Worm (Caenorhabditis elegans) whole organism, L4 larva: Measurements from ENCODE around the gene arrd-24.

Experiments
- F26F4.8 ChIP-seq: fragments of 200-800 bp; sonication (Bioruptor generic); conservative IDR thresholded peaks from 2 replicates; pipeline ENCODE4 v1.3.6; 2022; ENCODE audit warnings: missing genetic modification characterization, missing compliant biosample characterization
- F44E2.7 ChIP-seq: fragments of 200-800 bp; sonication (Bioruptor generic); IDR thresholded peaks from 2 replicates; pipeline ENCODE4 v2.1.2; 2022; ENCODE audit warnings: missing genetic modification characterization, missing compliant biosample characterization
- R02D3.7 ChIP-seq: fragments of 150-350 bp; sonication (generic microtip); optimal IDR thresholded peaks from 3 replicates; lab custom pipeline; 2014; ENCODE audit warnings: missing biosample characterization, missing genetic modification characterization
- arid-1 ChIP-seq: fragments of 200-800 bp; sonication (Bioruptor generic); conservative IDR thresholded peaks from 2 replicates; pipeline ENCODE4 v1.3.6; 2022; ENCODE audit warnings: missing genetic modification reagents, missing genetic modification characterization, missing compliant biosample characterization
- ceh-28 ChIP-seq: fragments of 150-350 bp; optimal IDR thresholded peaks from 2 replicates; lab custom pipeline; 2014; ENCODE audit warnings: missing biosample characterization, missing genetic modification reagents, missing genetic modification characterization
- ceh-32 ChIP-seq: sonication (generic microtip); optimal IDR thresholded peaks from 2 replicates; lab custom pipeline; 2016; ENCODE audit warnings: mild to moderate bottlenecking, missing genetic modification characterization, missing compliant biosample characterization; ENCODE audit not compliant: poor library complexity
- ceh-82 ChIP-seq: sonication (generic microtip); optimal IDR thresholded peaks from 2 replicates; lab custom pipeline; 2017; ENCODE audit warnings: missing biosample characterization, missing genetic modification characterization
- cey-2 ChIP-seq: sonication (generic microtip); optimal IDR thresholded peaks from 3 replicates; lab custom pipeline; 2017; ENCODE audit warnings: missing genetic modification characterization, mild to moderate bottlenecking, missing compliant biosample characterization, antibody characterized with exemption, borderline replicate concordance; ENCODE audit not compliant: insufficient read depth
- ctbp-1 ChIP-seq: fragments of 200-800 bp; sonication (Bioruptor generic); IDR thresholded peaks from 2 replicates; pipeline ENCODE4 v1.3.6; 2022; ENCODE audit warnings: missing genetic modification reagents, missing genetic modification characterization, missing compliant biosample characterization
- daf-16 ChIP-seq, 3 experiments: sonication (generic microtip); optimal IDR thresholded peaks; 2 replicates each; lab custom pipeline; 2016 to 2017; ENCODE audit warnings: missing genetic modification characterization in 3 of 3, missing genetic modification reagents in 3 of 3, mild to moderate bottlenecking in 2 of 3, missing compliant biosample characterization in 2 of 3, missing biosample characterization in 1 of 3, moderate library complexity in 1 of 3
- daf-19 ChIP-seq: fragments of 200-800 bp; sonication (Bioruptor generic); conservative IDR thresholded peaks from 2 replicates; pipeline ENCODE4 v1.3.6; 2022; ENCODE audit warnings: missing genetic modification characterization, missing compliant biosample characterization
- daf-8 ChIP-seq: fragments of 200-800 bp; sonication (Bioruptor generic); IDR thresholded peaks from 2 replicates; pipeline ENCODE4 v1.3.6; 2022; ENCODE audit warnings: missing genetic modification characterization, missing compliant biosample characterization
- dmd-6 ChIP-seq: fragments of 200-800 bp; sonication (Bioruptor generic); IDR thresholded peaks from 2 replicates; pipeline ENCODE4 v1.3.6; 2022; ENCODE audit warnings: missing genetic modification reagents, missing genetic modification characterization, missing compliant biosample characterization
- dmd-9 ChIP-seq: fragments of 200-800 bp; sonication (Bioruptor generic); IDR thresholded peaks from 2 replicates; pipeline ENCODE4 v1.3.6; 2022; ENCODE audit warnings: missing genetic modification reagents, missing genetic modification characterization, missing compliant biosample characterization
- dve-1 ChIP-seq: sonication (generic microtip); optimal IDR thresholded peaks from 2 replicates; lab custom pipeline; 2017; ENCODE audit warnings: antibody characterized with exemption, mild to moderate bottlenecking, missing genetic modification characterization, missing compliant biosample characterization; ENCODE audit not compliant: insufficient read depth
- hif-1 ChIP-seq, 2 experiments: sonication (generic microtip); optimal IDR thresholded peaks; 2 replicates each; lab custom pipeline; 2016 to 2017; ENCODE audit warnings: missing compliant biosample characterization in 2 of 2, missing genetic modification characterization in 2 of 2, missing genetic modification reagents in 2 of 2, missing genotype in 2 of 2, mild to moderate bottlenecking in 1 of 2
- hlh-11 ChIP-seq: fragments of 200-800 bp; sonication (Bioruptor generic); optimal IDR thresholded peaks from 2 replicates; lab custom pipeline; 2018; ENCODE audit warnings: mild to moderate bottlenecking, missing genetic modification characterization, missing compliant biosample characterization
- lin-1 ChIP-seq: fragments of 200-800 bp; sonication (Bioruptor generic); IDR thresholded peaks from 2 replicates; pipeline ENCODE4 v1.3.6; 2022; ENCODE audit warnings: missing genetic modification reagents, missing genetic modification characterization, missing compliant biosample characterization
- lin-15B ChIP-seq: fragments of 150-350 bp; sonication (generic microtip); optimal IDR thresholded peaks from 3 replicates; lab custom pipeline; 2014; ENCODE audit warnings: missing biosample characterization, missing genetic modification characterization
- lin-29 ChIP-seq: fragments of 200-800 bp; sonication (Bioruptor generic); IDR thresholded peaks from 2 replicates; pipeline ENCODE4 v1.3.6; 2022; ENCODE audit warnings: missing genetic modification reagents, missing genetic modification characterization, missing compliant biosample characterization
- madf-9 ChIP-seq: fragments of 200-800 bp; sonication (Bioruptor generic); conservative IDR thresholded peaks from 2 replicates; pipeline ENCODE4 v1.3.6; 2022; ENCODE audit warnings: missing genetic modification reagents, missing genetic modification characterization, missing compliant biosample characterization
- mdl-1 ChIP-seq, 2 experiments: fragments of 150-350 bp in 1 of 2; sonication (generic microtip) in 1 of 2; optimal IDR thresholded peaks; 2 replicates each; lab custom pipeline; 2014 to 2017; ENCODE audit warnings: missing biosample characterization in 2 of 2, missing genetic modification characterization in 2 of 2
- mdt-29 ChIP-seq: fragments of 200-800 bp; sonication (Bioruptor generic); IDR thresholded peaks from 2 replicates; pipeline ENCODE4 v1.3.6; 2022; ENCODE audit warnings: missing genetic modification reagents, missing genetic modification characterization, missing compliant biosample characterization
- mep-1 ChIP-seq: fragments of 150-350 bp; sonication (generic microtip); optimal IDR thresholded peaks from 3 replicates; lab custom pipeline; 2014; ENCODE audit warnings: missing biosample characterization, missing genetic modification characterization
- mes-2 ChIP-seq: sonication (generic microtip); optimal IDR thresholded peaks from 2 replicates; lab custom pipeline; 2016; ENCODE audit warnings: missing genotype, mild to moderate bottlenecking, missing genetic modification characterization, missing compliant biosample characterization; ENCODE audit not compliant: poor library complexity, severe bottlenecking
- mxl-3 ChIP-seq: fragments of 200-800 bp; sonication (Bioruptor generic); optimal IDR thresholded peaks from 2 replicates; lab custom pipeline; 2018; ENCODE audit warnings: mild to moderate bottlenecking, missing genetic modification characterization, missing compliant biosample characterization
- nhr-10 ChIP-seq: fragments of 150-350 bp; optimal IDR thresholded peaks from 2 replicates; lab custom pipeline; 2014; ENCODE audit warnings: missing biosample characterization, missing genetic modification characterization
- nhr-102 ChIP-seq: sonication (generic microtip); optimal IDR thresholded peaks from 2 replicates; lab custom pipeline; 2016; ENCODE audit warnings: mild to moderate bottlenecking, missing genetic modification characterization, moderate library complexity, missing compliant biosample characterization
- nhr-28 ChIP-seq: fragments of 150-350 bp; optimal IDR thresholded peaks from 2 replicates; lab custom pipeline; 2014; ENCODE audit warnings: missing biosample characterization, missing genetic modification characterization
- nhr-76 ChIP-seq: fragments of 150-350 bp; optimal IDR thresholded peaks from 2 replicates; lab custom pipeline; 2014; ENCODE audit warnings: missing biosample characterization, missing genetic modification characterization
- nhr-77 ChIP-seq: fragments of 150-350 bp; optimal IDR thresholded peaks from 2 replicates; lab custom pipeline; 2014; ENCODE audit warnings: missing biosample characterization, missing genetic modification characterization
- pqm-1 ChIP-seq: sonication (generic microtip); optimal IDR thresholded peaks from 2 replicates; lab custom pipeline; 2017; ENCODE audit warnings: missing biosample characterization, missing genetic modification characterization
- skn-1 ChIP-seq: fragments of 150-350 bp; optimal IDR thresholded peaks from 2 replicates; lab custom pipeline; 2014; ENCODE audit warnings: missing biosample characterization, missing genetic modification characterization
- spr-3 ChIP-seq: fragments of 200-800 bp; sonication (Bioruptor generic); optimal IDR thresholded peaks from 2 replicates; lab custom pipeline; 2018; ENCODE audit warnings: mild to moderate bottlenecking, missing genetic modification characterization, missing compliant biosample characterization
- unc-130 ChIP-seq: sonication (generic microtip); optimal IDR thresholded peaks from 2 replicates; lab custom pipeline; 2016; ENCODE audit warnings: missing genetic modification reagents, missing genetic modification characterization, missing compliant biosample characterization
- vab-7 ChIP-seq: fragments of 200-800 bp; sonication (Bioruptor generic); IDR thresholded peaks from 2 replicates; pipeline ENCODE4 v1.3.6; 2022; ENCODE audit warnings: missing genetic modification reagents, missing genetic modification characterization, missing compliant biosample characterization
- zfp-3 ChIP-seq: fragments of 200-800 bp; sonication (Bioruptor generic); conservative IDR thresholded peaks from 2 replicates; pipeline ENCODE4 v1.3.6; 2022; ENCODE audit warnings: missing genetic modification reagents, missing genetic modification characterization, missing compliant biosample characterization

arrd-24 gene

ce11 chrX:14001494-14001974 is 21.2 kb upstream of the arrd-24 start, which contains the start of gene cytb-5.1 (continued):
- no peak for TF ChIP-seq F26F4.8 (GFP tag; lab: Robert Waterston, UW)
- no peak for TF ChIP-seq zfp-3 (GFP tag; lab: Robert Waterston, UW)
- peak in 1 of 2 experiments; percentile 7 for TF ChIP-seq daf-16 (GFP tag; optimal IDR thresholded peaks at IDR 0.05; lab: Kevin White, UChicago)
- TF ChIP-seq daf-16 (tag; optimal IDR thresholded peaks at IDR 0.05; lab: Kevin White, UChicago) = peak; percentile 86
- no peak for TF ChIP-seq spr-3
- TF ChIP-seq daf-19 (GFP tag; lab: Robert Waterston, UW) = no peak
- peak in 1 of 2 experiments; percentile 2 for TF ChIP-seq hif-1 (tag; optimal IDR thresholded peaks at IDR 0.05; lab: Kevin White, UChicago)
- TF ChIP-seq arid-1 = no peak
- TF ChIP-seq daf-8 (GFP tag; lab: Robert Waterston, UW) = no peak
- no peak for TF ChIP-seq ceh-82 (tag; lab: Kevin White, UChicago)
- TF ChIP-seq lin-29 = no peak
- no peak for TF ChIP-seq dmd-9 (GFP tag; lab: Robert Waterston, UW)
- no peak for TF ChIP-seq madf-9 (GFP tag; lab: Robert Waterston, UW)
- no peak for TF ChIP-seq ceh-32 (tag; lab: Kevin White, UChicago)
- TF ChIP-seq mep-1 (tag; lab: Kevin White, UChicago) = peak; percentile 67
- no peak for TF ChIP-seq skn-1 (tag; lab: Kevin White, UChicago)
- TF ChIP-seq lin-1 (GFP tag; lab: Robert Waterston, UW) = no peak
- TF ChIP-seq ctbp-1 = no peak
- no peak for TF ChIP-seq nhr-76 (tag; lab: Kevin White, UChicago)
- TF ChIP-seq dmd-6 (GFP tag; lab: Robert Waterston, UW) = peak; percentile 58

DNA sequence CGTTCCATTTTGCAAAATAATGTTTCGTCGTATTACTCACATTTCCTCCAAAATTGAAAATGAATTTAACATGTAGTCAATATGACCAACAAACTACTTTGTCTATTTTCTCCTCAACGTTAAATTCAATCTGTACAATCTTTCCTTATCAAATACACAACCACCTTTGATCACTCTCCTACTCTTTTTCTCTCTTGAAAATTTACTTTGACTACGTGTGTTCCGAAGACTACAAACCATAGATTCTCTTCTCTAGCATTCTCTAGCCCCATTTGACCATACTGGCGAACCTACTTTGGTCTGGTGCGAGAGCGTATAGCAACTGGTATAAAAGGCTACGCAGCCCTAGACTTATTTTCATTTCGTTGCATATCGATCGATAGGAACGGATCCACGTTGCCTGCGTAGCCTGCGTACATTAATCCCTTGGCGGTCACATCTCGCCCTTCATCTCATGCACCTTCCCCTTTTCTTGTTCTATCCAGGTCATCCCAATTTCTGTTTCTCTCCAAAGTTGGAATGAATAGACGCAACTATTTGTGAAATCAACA is 20.0 kb upstream of the arrd-24 start:
- TF ChIP-seq nhr-28 (tag; lab: Kevin White, UChicago) (peak; percentile 100), dmd-6 (GFP tag; lab: Robert Waterston, UW) (peak; percentile 65), mes-2 (tag; lab: Kevin White, UChicago) (peak; percentile 1), mdt-29 (GFP tag; lab: Robert Waterston, UW) (peak; percentile 56; the same call in 1 of the 2 replicates), hlh-11 (tag; lab: Kevin White, UChicago) (peak; percentile 47), pqm-1 (peak; percentile 13), vab-7 (GFP tag; lab: Robert Waterston, UW) (no peak), R02D3.7 (tag; lab: Kevin White, UChicago) (no peak), cey-2 (tag; lab: Kevin White, UChicago) (no peak), nhr-10 (tag; lab: Kevin White, UChicago) (no peak), unc-130 (GFP tag; lab: Kevin White, UChicago) (no peak), mdl-1 (tag; optimal IDR thresholded peaks at IDR 0.05; lab: Kevin White, UChicago) (peak in 1 of 2 experiments; percentile 34), hif-1 (tag; optimal IDR thresholded peaks at IDR 0.05; lab: Kevin White, UChicago) (peak in 1 of 2 experiments; percentile 23), dve-1 (tag; lab: Kevin White, UChicago) (peak; percentile 68), mep-1 (tag; lab: Kevin White, UChicago) (peak; percentile 25), ceh-28 (tag; lab: Kevin White, UChicago) (peak; percentile 1), F44E2.7 (GFP tag; lab: Robert Waterston, UW) (no peak), nhr-77 (peak; percentile 92), lin-15B (tag; lab: Kevin White, UChicago) (no peak), daf-8 (GFP tag; lab: Robert Waterston, UW) (no peak), mxl-3 (GFP tag; lab: Kevin White, UChicago) (peak; percentile 30), nhr-102 (tag; lab: Kevin White, UChicago) (peak; percentile 31), daf-16 (GFP tag; optimal IDR thresholded peaks at IDR 0.05; lab: Kevin White, UChicago) (no peak), daf-16 (tag; optimal IDR thresholded peaks at IDR 0.05; lab: Kevin White, UChicago) (peak; percentile 67)
- TF ChIP-seq, all 104 proteins: peak for 15
